Fruit fly (Drosophila melanogaster) whole organism, embryonic: Measurements from ENCODE around the gene CG15877.

Source experiments
- CG14965 ChIP-seq: fragments of 200-800 bp; sonication (Bioruptor generic); optimal IDR thresholded peaks from 2 replicates; lab custom pipeline; 2016; ENCODE audit warnings: missing biosample characterization, missing genetic modification characterization, borderline replicate concordance
- CG15073 ChIP-seq: fragments of 200-800 bp; sonication (Bioruptor generic); optimal IDR thresholded peaks from 2 replicates; lab custom pipeline; 2016; ENCODE audit warnings: missing biosample characterization, missing genetic modification characterization
- insv ChIP-seq, 2 experiments: fragments of 200-800 bp; sonication (Bioruptor generic); optimal IDR thresholded peaks; 3 replicates each; lab custom pipeline; 2016 to 2018; ENCODE audit warnings: missing biosample characterization in 2 of 2, missing genetic modification characterization in 2 of 2
- jumu ChIP-seq: fragments of 200-800 bp; sonication (Bioruptor generic); optimal IDR thresholded peaks from 3 replicates; lab custom pipeline; 2016; ENCODE audit warnings: missing biosample characterization, missing genetic modification characterization
- wek ChIP-seq: fragments of 200-800 bp; sonication (Bioruptor generic); optimal IDR thresholded peaks from 3 replicates; lab custom pipeline; 2018; ENCODE audit warnings: missing biosample characterization, mild to moderate bottlenecking, missing genetic modification characterization, moderate library complexity
- wor ChIP-seq: fragments of 200-800 bp; sonication (Bioruptor generic); IDR thresholded peaks from 2 replicates; pipeline ENCODE4 v1.3.6; 2022; ENCODE audit warnings: missing biosample characterization, missing genetic modification characterization

- TF ChIP-seq insv (GFP tag; optimal IDR thresholded peaks at IDR 0.05; lab: Kevin White, UChicago) = no peak
- no peak for TF ChIP-seq wor (GFP tag; lab: Robert Waterston, UW)
- no peak for TF ChIP-seq wek
- TF ChIP-seq jumu = no peak
- TF ChIP-seq CG15073 (GFP tag; lab: Kevin White, UChicago) = no peak
- TF ChIP-seq CG14965 = no peak
These were observed 23.0 kb upstream of the CG15877 start for dm6 chr3L:2400227-2400840.
